Fruit fly (Drosophila melanogaster) Kc167 (cell line): ENCODE data around the gene Spase22-23.

Source experiments
- h ChIP-seq: fragments of >200 bp; optimal IDR thresholded peaks from 3 replicates; lab custom pipeline; 2018; ENCODE audit warnings: missing external identifiers
- insv ChIP-seq: fragments of >200 bp; optimal IDR thresholded peaks from 3 replicates; lab custom pipeline; 2018; ENCODE audit warnings: missing external identifiers
- ttk ChIP-seq: sonication (Bioruptor generic); optimal IDR thresholded peaks from 2 replicates; lab custom pipeline; 2017; ENCODE audit warnings: missing external identifiers

- TF ChIP-seq ttk (no peak), insv (lab: Kevin White, UChicago) (no peak), h (lab: Kevin White, UChicago) (no peak)
Measured at dm6 chr3R:24231206-24231502, 1.3 kb upstream of the Spase22-23 start.
